Worm (Caenorhabditis elegans) whole organism, L3 larva: ENCODE results near the gene hrg-9.
A peak's percentile ranks its signal among the peaks of the same experiment; 100 is the strongest.

Experiments
- ceh-82 ChIP-seq: fragments of 150-350 bp; optimal IDR thresholded peaks from 2 replicates; lab custom pipeline; 2014; ENCODE audit warnings: missing biosample characterization, missing genetic modification characterization
- egl-27 ChIP-seq: sonication (generic microtip); optimal IDR thresholded peaks from 4 replicates; lab custom pipeline; 2017; ENCODE audit warnings: missing biosample characterization, missing genetic modification reagents, missing genetic modification characterization
- egl-5 ChIP-seq: fragments of 150-350 bp; optimal IDR thresholded peaks from 2 replicates; lab custom pipeline; 2017; ENCODE audit warnings: missing biosample characterization, missing genetic modification reagents, missing genetic modification characterization, inconsistent platforms
- elt-2 ChIP-seq: sonication (generic microtip); optimal IDR thresholded peaks from 2 replicates; lab custom pipeline; 2016; ENCODE audit warnings: missing genetic modification reagents, mild to moderate bottlenecking, missing genetic modification characterization, missing compliant biosample characterization
- pha-4 ChIP-seq: fragments of 150-350 bp; optimal IDR thresholded peaks from 2 replicates; lab custom pipeline; 2014; ENCODE audit warnings: missing biosample characterization, missing genetic modification reagents, missing genetic modification characterization
- pqm-1 ChIP-seq: fragments of 150-350 bp; optimal IDR thresholded peaks from 2 replicates; lab custom pipeline; 2017; ENCODE audit warnings: missing biosample characterization, missing genetic modification characterization, inconsistent platforms
- ztf-11 ChIP-seq: fragments of 150-350 bp; optimal IDR thresholded peaks from 2 replicates; lab custom pipeline; 2014; ENCODE audit warnings: missing biosample characterization, missing genetic modification characterization
- ztf-4 ChIP-seq: fragments of 150-350 bp; optimal IDR thresholded peaks from 2 replicates; lab custom pipeline; 2014; ENCODE audit warnings: missing biosample characterization, missing genetic modification characterization

DNA sequence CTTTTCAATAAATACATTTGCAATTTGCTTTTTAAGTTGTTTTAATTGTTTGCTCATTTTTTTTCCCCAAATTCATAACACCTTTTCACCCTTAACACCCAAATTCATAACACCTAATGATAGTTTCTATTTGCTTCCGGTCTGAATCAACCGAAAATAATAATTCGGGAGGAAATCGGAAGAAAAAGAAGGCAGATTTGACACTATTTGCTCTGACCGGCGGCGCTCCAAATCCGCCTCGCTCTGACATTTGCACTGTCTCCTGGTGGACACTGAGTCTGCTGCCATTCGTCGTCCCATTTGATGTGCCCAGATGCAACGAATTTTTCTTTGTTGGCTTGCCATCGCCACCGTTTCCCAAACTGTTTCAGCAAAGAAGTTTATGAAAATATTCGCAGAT is 39.0 kb downstream of the hrg-9 start, which contains the start of gene pqn-67:
- TF ChIP-seq egl-27 (no peak), egl-5 (tag; lab: Kevin White, UChicago) (no peak), ceh-82 (tag; lab: Kevin White, UChicago) (no peak), pha-4 (tag; lab: Kevin White, UChicago) (no peak), elt-2 (tag; lab: Kevin White, UChicago) (peak; percentile 22), ztf-4 (tag; lab: Kevin White, UChicago) (no peak), ztf-11 (tag; lab: Kevin White, UChicago) (no peak), pqm-1 (tag; lab: Kevin White, UChicago) (no peak)
